Worm (Caenorhabditis elegans) whole organism, L3 larva: ENCODE data around the gene R13A1.10.

ENCODE experiments used
- egl-27 ChIP-seq: sonication (generic microtip); optimal IDR thresholded peaks from 4 replicates; lab custom pipeline; 2017; ENCODE audit warnings: missing biosample characterization, missing genetic modification reagents, missing genetic modification characterization
- eor-1 ChIP-seq, 2 experiments: fragments of 150-350 bp; optimal IDR thresholded peaks; 2 replicates each; lab custom pipeline; 2014 to 2018; ENCODE audit warnings: missing biosample characterization in 2 of 2, missing genetic modification characterization in 2 of 2
- fkh-10 ChIP-seq: sonication (generic microtip); optimal IDR thresholded peaks from 2 replicates; lab custom pipeline; 2017; ENCODE audit warnings: missing biosample characterization, missing genetic modification reagents, missing genetic modification characterization

DNA sequence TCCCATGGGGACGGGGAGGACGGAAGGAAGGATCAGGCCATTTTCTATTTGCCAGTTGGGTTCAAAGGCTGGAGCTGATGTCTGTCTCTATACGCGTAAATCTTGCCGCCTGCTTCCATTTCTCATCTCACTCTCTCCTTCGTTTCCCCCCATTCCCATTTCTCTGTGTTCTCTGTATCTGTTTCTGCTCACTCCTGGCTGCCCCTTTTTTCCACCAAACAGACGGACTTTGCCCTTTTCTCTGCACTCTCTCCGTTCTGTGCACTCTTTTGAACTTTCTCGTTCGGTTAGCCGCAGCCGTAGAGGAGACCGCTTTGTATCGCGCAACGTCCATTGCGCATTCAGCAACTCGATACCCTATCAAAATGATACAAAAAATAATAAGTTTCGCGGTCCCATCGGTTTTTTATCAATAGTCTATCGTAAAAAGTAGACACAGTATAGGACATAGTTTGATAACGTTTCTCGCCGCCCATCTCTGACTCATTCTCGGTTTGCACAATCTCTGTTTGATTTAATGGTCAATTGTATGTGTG is 8.5 kb upstream of the R13A1.10 start:
- TF ChIP-seq eor-1 (tag; optimal IDR thresholded peaks at IDR 0.05; lab: Kevin White, UChicago), result no peak
- no peak for TF ChIP-seq fkh-10
- TF ChIP-seq egl-27, result no peak
